Fruit fly (Drosophila melanogaster): ENCODE data around the gene CG15432.

The CG15432 gene

DNA sequence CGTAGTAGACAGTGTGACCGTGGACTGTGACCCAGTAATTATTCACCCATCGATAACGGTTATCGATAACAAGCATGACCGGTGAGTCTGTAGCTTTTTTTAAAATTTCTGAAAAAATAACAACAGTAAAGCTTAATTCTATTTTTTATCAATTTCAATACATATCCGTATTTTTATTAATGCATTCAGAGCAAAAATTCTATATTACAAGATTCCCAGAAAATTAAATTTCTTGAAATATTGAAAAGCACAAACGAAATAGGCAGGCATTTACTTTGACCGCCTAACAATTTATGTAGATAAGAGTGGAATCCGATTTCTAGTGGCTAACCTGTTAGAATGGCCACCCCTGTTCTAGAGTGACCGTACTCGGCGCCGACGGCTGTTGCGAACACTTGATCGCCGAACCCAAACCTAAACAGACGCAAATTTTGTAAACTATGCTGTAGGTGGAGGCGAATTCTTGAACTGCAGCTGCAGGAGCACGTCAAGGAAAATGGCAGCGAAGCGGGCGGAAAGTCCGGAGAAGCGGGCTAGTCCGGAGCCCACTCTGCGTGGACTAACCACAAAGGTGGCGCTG, 48.2 kb upstream of the CG15432 start, which contains the start of gene CG3652 (continued):
- TF ChIP-seq luna (GFP tag; optimal IDR thresholded peaks at IDR 0.05) (no peak), CG15479 (GFP tag; optimal IDR thresholded peaks at IDR 0.05) (no peak), crc (GFP tag; optimal IDR thresholded peaks at IDR 0.05) (no peak), sob (GFP tag; IDR thresholded peaks at IDR 0.05) (no peak), CG33213 (GFP tag; optimal IDR thresholded peaks at IDR 0.05) (no peak), jumu (GFP tag; optimal IDR thresholded peaks at IDR 0.05) (peak; percentile 30), otp (GFP tag; IDR thresholded peaks at IDR 0.05) (no peak), Chrac-16 (GFP tag; optimal IDR thresholded peaks at IDR 0.05) (peak; percentile 43), gfzf (GFP tag; optimal IDR thresholded peaks at IDR 0.05) (peak; percentile 67), CG11247 (GFP tag; IDR thresholded peaks at IDR 0.05) (no peak), D (optimal IDR thresholded peaks at IDR 0.05) (no peak), D (GFP tag; optimal IDR thresholded peaks at IDR 0.05) (no peak), gcm2 (GFP tag; optimal IDR thresholded peaks at IDR 0.05) (no peak), Dad (GFP tag; optimal IDR thresholded peaks at IDR 0.05) (peak; percentile 9), Side (GFP tag; optimal IDR thresholded peaks at IDR 0.05) (peak; percentile 35), nerfin-2 (GFP tag; IDR thresholded peaks at IDR 0.05; ENCODE audit: partially characterized antibody) (0 out of 2 replicates have a peak, but pooled peaks have one; percentile 50), CG14710 (tag; optimal IDR thresholded peaks at IDR 0.05) (peak; percentile 72), CG6813 (GFP tag; optimal IDR thresholded peaks at IDR 0.05) (no peak), CG8089 (GFP tag; optimal IDR thresholded peaks at IDR 0.05) (no peak), Hand (GFP tag; optimal IDR thresholded peaks at IDR 0.05) (no peak), chif (GFP tag; optimal IDR thresholded peaks at IDR 0.05) (no peak), CG6683 (GFP tag; optimal IDR thresholded peaks at IDR 0.05) (no peak), mirr (GFP tag; optimal IDR thresholded peaks at IDR 0.05) (no peak), peb (GFP tag; IDR thresholded peaks at IDR 0.05) (no peak), sqz (GFP tag; optimal IDR thresholded peaks at IDR 0.05) (no peak), Ssrp (tag; optimal IDR thresholded peaks at IDR 0.05) (peak; percentile 11), cato (GFP tag; optimal IDR thresholded peaks at IDR 0.05; ENCODE audit: borderline replicate concordance) (no peak), amos (GFP tag; IDR thresholded peaks at IDR 0.05; ENCODE audit: partially characterized antibody) (peak; percentile 43), B-H2 (GFP tag; optimal IDR thresholded peaks at IDR 0.05) (no peak), Optix (GFP tag; IDR thresholded peaks at IDR 0.05) (no peak), Scr (GFP tag; IDR thresholded peaks at IDR 0.05; ENCODE audit: partially characterized antibody) (peak; percentile 60), seq (GFP tag; IDR thresholded peaks at IDR 0.05) (no peak), CG3281 (GFP tag; optimal IDR thresholded peaks at IDR 0.05) (no peak), ci (GFP tag; IDR thresholded peaks at IDR 0.05) (no peak), CG2678 (tag; optimal IDR thresholded peaks at IDR 0.05) (no peak), Usf (GFP tag; optimal IDR thresholded peaks at IDR 0.05) (no peak), CG15696 (tag; optimal IDR thresholded peaks at IDR 0.05) (no peak), wdn (GFP tag; IDR thresholded peaks at IDR 0.05) (no peak), Lim3 (GFP tag; IDR thresholded peaks at IDR 0.05) (no peak), CG17829 (tag; optimal IDR thresholded peaks at IDR 0.05) (peak; percentile 31), CG34422 (GFP tag; IDR thresholded peaks at IDR 0.05) (no peak), ind (GFP tag; optimal IDR thresholded peaks at IDR 0.05) (no peak), kah (GFP tag; optimal IDR thresholded peaks at IDR 0.05) (no peak), croc (GFP tag; conservative IDR thresholded peaks at IDR 0.05) (no peak), CG30403 (GFP tag; optimal IDR thresholded peaks at IDR 0.05) (peak; percentile 52), gro (GFP tag; optimal IDR thresholded peaks at IDR 0.05) (no peak), CG5180 (GFP tag; optimal IDR thresholded peaks at IDR 0.05) (no peak), CG4328 (GFP tag; optimal IDR thresholded peaks at IDR 0.05) (no peak), cas (GFP tag; IDR thresholded peaks at IDR 0.05) (no peak), HmgD (GFP tag; optimal IDR thresholded peaks at IDR 0.05) (peak; percentile 27), CG1647 (GFP tag; optimal IDR thresholded peaks at IDR 0.05) (no peak)
